Worm (Caenorhabditis elegans) whole organism, L2 larva: ENCODE measurements around the gene M7.12.

Experiments used
- R02D3.7 ChIP-seq: fragments of 150-350 bp; optimal IDR thresholded peaks from 2 replicates; lab custom pipeline; 2014; ENCODE audit warnings: missing biosample characterization, missing genetic modification characterization
- aly-2 ChIP-seq: fragments of 150-350 bp; optimal IDR thresholded peaks from 2 replicates; lab custom pipeline; 2014; ENCODE audit warnings: missing biosample characterization, missing genetic modification characterization
- ama-1 ChIP-seq: fragments of 150-350 bp; optimal IDR thresholded peaks from 2 replicates; lab custom pipeline; 2018; ENCODE audit warnings: inconsistent platforms
- ceh-82 ChIP-seq: fragments of 150-350 bp; optimal IDR thresholded peaks from 2 replicates; lab custom pipeline; 2014; ENCODE audit warnings: missing biosample characterization, missing genetic modification characterization
- elt-3 ChIP-seq: sonication (generic microtip); optimal IDR thresholded peaks from 2 replicates; lab custom pipeline; 2017; ENCODE audit warnings: missing biosample characterization, missing genetic modification characterization
- nhr-10 ChIP-seq: sonication (generic microtip); optimal IDR thresholded peaks from 2 replicates; lab custom pipeline; 2017; ENCODE audit warnings: missing biosample characterization, missing genetic modification characterization
- nhr-11 ChIP-seq: fragments of 150-350 bp; optimal IDR thresholded peaks from 2 replicates; lab custom pipeline; 2014; ENCODE audit warnings: missing biosample characterization, missing genetic modification characterization
- nhr-12 ChIP-seq: fragments of 150-350 bp; optimal IDR thresholded peaks from 2 replicates; lab custom pipeline; 2014; ENCODE audit warnings: missing biosample characterization, missing genetic modification characterization
- nhr-129 ChIP-seq: fragments of 150-350 bp; optimal IDR thresholded peaks from 2 replicates; lab custom pipeline; 2014; ENCODE audit warnings: missing biosample characterization, missing genetic modification characterization
- nhr-25 ChIP-seq: fragments of 150-350 bp; sonication (generic microtip); optimal IDR thresholded peaks from 3 replicates; lab custom pipeline; 2014; ENCODE audit warnings: missing biosample characterization, missing genetic modification characterization
- skn-1 ChIP-seq: sonication (generic microtip); optimal IDR thresholded peaks from 2 replicates; lab custom pipeline; 2017; ENCODE audit warnings: missing biosample characterization, missing genetic modification characterization
- unc-39 ChIP-seq: fragments of 150-350 bp; optimal IDR thresholded peaks from 2 replicates; lab custom pipeline; 2014; ENCODE audit warnings: missing biosample characterization, missing genetic modification characterization
- unc-62 ChIP-seq: fragments of 150-350 bp; optimal IDR thresholded peaks from 2 replicates; lab custom pipeline; 2014; ENCODE audit warnings: missing biosample characterization, missing genetic modification reagents, missing genetic modification characterization
- ztf-11 ChIP-seq: sonication (generic microtip); optimal IDR thresholded peaks from 2 replicates; lab custom pipeline; 2017; ENCODE audit warnings: missing biosample characterization, missing genetic modification characterization

DNA sequence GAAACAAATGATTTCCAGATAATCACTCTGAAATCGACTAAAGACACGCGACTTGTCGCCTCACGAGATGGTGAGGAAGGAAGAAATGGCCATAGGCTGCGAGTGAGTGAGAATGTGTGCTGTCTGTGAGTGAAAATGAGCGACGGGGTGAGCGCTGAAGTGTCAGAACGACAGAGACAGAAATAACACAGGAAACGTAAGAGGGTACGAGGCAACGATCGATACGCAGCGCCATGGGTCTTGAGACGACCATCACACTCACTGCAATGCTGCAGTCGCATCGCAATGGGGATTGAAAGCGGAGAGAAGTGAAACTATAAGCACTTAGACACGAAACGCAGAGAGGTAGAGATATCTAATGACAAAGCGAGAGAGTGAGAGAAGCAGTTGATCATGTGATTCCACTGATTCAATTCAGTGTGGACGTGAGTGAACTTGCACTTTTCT, 15.0 kb downstream of the M7.12 start:
- TF ChIP-seq skn-1 (tag; lab: Kevin White, UChicago) (peak; percentile 3), ceh-82 (peak; percentile 60), ztf-11 (tag; lab: Kevin White, UChicago) (no peak), nhr-25 (peak; percentile 94), ama-1 (peak; percentile 90), R02D3.7 (tag; lab: Kevin White, UChicago) (no peak), unc-62 (peak; percentile 21), unc-39 (tag; lab: Kevin White, UChicago) (peak; percentile 27), nhr-129 (tag; lab: Kevin White, UChicago) (peak; percentile 98), nhr-10 (no peak), aly-2 (tag; lab: Kevin White, UChicago) (no peak), nhr-12 (no peak), elt-3 (no peak), nhr-11 (no peak)
